Fruit fly (Drosophila melanogaster) whole organism, embryonic: ENCODE data around the gene CG32313.

Source experiments
- Bgb ChIP-seq: fragments of 200-800 bp; sonication (Bioruptor generic); IDR thresholded peaks from 2 replicates; pipeline ENCODE4 v1.3.6; 2022; ENCODE audit warnings: missing biosample characterization, missing genetic modification characterization; ENCODE audit not compliant: partially characterized antibody
- C15 ChIP-seq: fragments of 200-800 bp; sonication (Bioruptor generic); IDR thresholded peaks from 3 replicates; pipeline ENCODE4 v1.3.6; 2022; ENCODE audit warnings: missing biosample characterization, missing genetic modification characterization
- CG10209 ChIP-seq: fragments of 200-800 bp; sonication (Bioruptor generic); optimal IDR thresholded peaks from 3 replicates; lab custom pipeline; 2017; ENCODE audit warnings: missing biosample characterization, mild to moderate bottlenecking, missing genetic modification characterization, missing genetic modification reagents
- CG10321 ChIP-seq: fragments of 200-800 bp; sonication (Bioruptor generic); IDR thresholded peaks from 2 replicates; pipeline ENCODE4 v1.3.6; 2022; ENCODE audit warnings: missing biosample characterization, missing genetic modification characterization
- CG11085 ChIP-seq: fragments of 200-800 bp; sonication (Bioruptor generic); IDR thresholded peaks from 2 replicates; pipeline ENCODE4 v1.3.6; 2022; ENCODE audit warnings: missing biosample characterization, missing genetic modification characterization
- CG13287 ChIP-seq: fragments of 200-800 bp; sonication (Bioruptor generic); IDR thresholded peaks from 2 replicates; pipeline ENCODE4 v1.3.6; 2022; ENCODE audit warnings: missing biosample characterization, missing genetic modification characterization; ENCODE audit not compliant: partially characterized antibody
- CG14441 ChIP-seq: fragments of 200-800 bp; sonication (Bioruptor generic); IDR thresholded peaks from 2 replicates; pipeline ENCODE4 v1.3.6; 2022; ENCODE audit warnings: missing biosample characterization, missing genetic modification characterization
- CG14860 ChIP-seq: fragments of 200-800 bp; sonication (Bioruptor generic); IDR thresholded peaks from 3 replicates; pipeline ENCODE4 v1.3.6; 2022; ENCODE audit warnings: missing biosample characterization, missing genetic modification characterization; ENCODE audit not compliant: partially characterized antibody
- CG1602 ChIP-seq: fragments of 200-800 bp; sonication (Bioruptor generic); optimal IDR thresholded peaks from 3 replicates; lab custom pipeline; 2016; ENCODE audit warnings: missing biosample characterization, missing genetic modification characterization
- CG17385 ChIP-seq: fragments of 200-800 bp; sonication (Bioruptor generic); optimal IDR thresholded peaks from 3 replicates; lab custom pipeline; 2018; ENCODE audit warnings: missing biosample characterization, mild to moderate bottlenecking, missing genetic modification characterization
- CG34224 ChIP-seq: fragments of 200-800 bp; sonication (Bioruptor generic); IDR thresholded peaks from 3 replicates; pipeline ENCODE4 v1.3.6; 2022; ENCODE audit warnings: missing biosample characterization, missing genetic modification characterization; ENCODE audit not compliant: partially characterized antibody
- CG4617 ChIP-seq: fragments of 200-800 bp; sonication (Bioruptor generic); optimal IDR thresholded peaks from 3 replicates; lab custom pipeline; 2016; ENCODE audit warnings: missing biosample characterization, missing genetic modification characterization, borderline replicate concordance
- CG4707 ChIP-seq: fragments of 200-800 bp; sonication (Bioruptor generic); optimal IDR thresholded peaks from 2 replicates; lab custom pipeline; 2018; ENCODE audit warnings: missing biosample characterization, mild to moderate bottlenecking, missing genetic modification characterization, moderate library complexity
- CG8290 ChIP-seq, 3 experiments: fragments of 200-800 bp; sonication (Bioruptor generic); optimal IDR thresholded peaks; 2 replicates each; lab custom pipeline; 2016 to 2019; ENCODE audit warnings: missing biosample characterization in 3 of 3, missing genetic modification characterization in 3 of 3, mild to moderate bottlenecking in 2 of 3, moderate library complexity in 1 of 3
- CG9797 ChIP-seq: fragments of 200-800 bp; sonication (Bioruptor generic); optimal IDR thresholded peaks from 3 replicates; lab custom pipeline; 2018; ENCODE audit warnings: missing biosample characterization, mild to moderate bottlenecking, missing genetic modification characterization
- Dad ChIP-seq: fragments of 200-800 bp; sonication (Bioruptor generic); optimal IDR thresholded peaks from 3 replicates; lab custom pipeline; 2016; ENCODE audit warnings: missing biosample characterization, missing genetic modification characterization
- ERR ChIP-seq: fragments of 200-800 bp; sonication (Bioruptor generic); optimal IDR thresholded peaks from 2 replicates; lab custom pipeline; 2016; ENCODE audit warnings: missing biosample characterization, missing genetic modification characterization
- Fer2 ChIP-seq: fragments of 200-800 bp; sonication (Bioruptor generic); optimal IDR thresholded peaks from 2 replicates; lab custom pipeline; 2018; ENCODE audit warnings: missing biosample characterization, mild to moderate bottlenecking, missing genetic modification characterization, moderate library complexity
- HmgZ ChIP-seq: fragments of 200-800 bp; sonication (Bioruptor generic); optimal IDR thresholded peaks from 2 replicates; lab custom pipeline; 2018; ENCODE audit warnings: missing biosample characterization, mild to moderate bottlenecking, missing genetic modification characterization
- MBD-R2 ChIP-seq: fragments of 200-800 bp; sonication (Bioruptor generic); IDR thresholded peaks from 2 replicates; pipeline ENCODE4 v1.3.6; 2022; ENCODE audit warnings: missing biosample characterization, missing genetic modification characterization
- Mes4 ChIP-seq: fragments of 200-800 bp; sonication (Bioruptor generic); optimal IDR thresholded peaks from 2 replicates; lab custom pipeline; 2016; ENCODE audit warnings: missing biosample characterization, missing genetic modification characterization
- Oli ChIP-seq: fragments of 200-800 bp; sonication (Bioruptor generic); optimal IDR thresholded peaks from 2 replicates; lab custom pipeline; 2018; ENCODE audit warnings: missing biosample characterization, mild to moderate bottlenecking, missing genetic modification characterization, moderate library complexity
- Opbp ChIP-seq: fragments of 200-800 bp; sonication (Bioruptor generic); IDR thresholded peaks from 3 replicates; pipeline ENCODE4 v1.3.6; 2022; ENCODE audit warnings: missing biosample characterization, missing genetic modification characterization; ENCODE audit not compliant: partially characterized antibody
- Stat92E ChIP-seq, 3 experiments: fragments of >200 bp in 2 of 3; fragments of 200-800 bp in 1 of 3; sonication (Bioruptor generic) in 1 of 3; optimal IDR thresholded peaks; 2 replicates each; lab custom pipeline; 2017 to 2019; ENCODE audit warnings: missing biosample characterization in 3 of 3, missing genetic modification characterization in 3 of 3, mild to moderate bottlenecking in 1 of 3, moderate library complexity in 1 of 3
- Trl ChIP-seq, 3 experiments: fragments of >200 bp in 2 of 3; fragments of 200-800 bp in 1 of 3; sonication (Bioruptor generic) in 1 of 3; optimal IDR thresholded peaks; 2 replicates in 1 of 3; 3 replicates in 2 of 3; lab custom pipeline; 2016 to 2017; ENCODE audit warnings: missing biosample characterization in 1 of 3, missing genetic modification characterization in 1 of 3
- Vsx1 ChIP-seq: fragments of 200-800 bp; sonication (Bioruptor generic); optimal IDR thresholded peaks from 2 replicates; lab custom pipeline; 2017; ENCODE audit warnings: missing biosample characterization, mild to moderate bottlenecking, missing genetic modification characterization, missing genetic modification reagents
- amos ChIP-seq: fragments of 200-800 bp; sonication (Bioruptor generic); IDR thresholded peaks from 2 replicates; pipeline ENCODE4 v1.3.6; 2022; ENCODE audit warnings: missing biosample characterization, missing genetic modification characterization; ENCODE audit not compliant: partially characterized antibody
- aop ChIP-seq: fragments of 200-800 bp; sonication (Bioruptor generic); IDR thresholded peaks from 2 replicates; pipeline ENCODE4 v1.3.6; 2022; ENCODE audit warnings: missing biosample characterization, missing genetic modification characterization
- bab2 ChIP-seq: fragments of 200-800 bp; sonication (Bioruptor generic); optimal IDR thresholded peaks from 2 replicates; lab custom pipeline; 2016; ENCODE audit warnings: missing biosample characterization, missing genetic modification characterization
- bbx ChIP-seq: fragments of 200-800 bp; sonication (Bioruptor generic); IDR thresholded peaks from 2 replicates; pipeline ENCODE4 v1.3.6; 2022; ENCODE audit warnings: missing biosample characterization, missing genetic modification characterization; ENCODE audit not compliant: partially characterized antibody
- btn ChIP-seq: fragments of 200-800 bp; sonication (Bioruptor generic); optimal IDR thresholded peaks from 2 replicates; lab custom pipeline; 2016; ENCODE audit warnings: missing biosample characterization, missing genetic modification characterization
- cas ChIP-seq: fragments of 200-800 bp; sonication (Bioruptor generic); IDR thresholded peaks from 2 replicates; pipeline ENCODE4 v1.3.6; 2022; ENCODE audit warnings: missing biosample characterization, missing genetic modification characterization
- ind ChIP-seq: fragments of 200-800 bp; sonication (Bioruptor generic); optimal IDR thresholded peaks from 3 replicates; lab custom pipeline; 2016; ENCODE audit warnings: missing biosample characterization, missing genetic modification characterization
- lab ChIP-seq: fragments of 200-800 bp; sonication (Bioruptor generic); optimal IDR thresholded peaks from 3 replicates; lab custom pipeline; 2017; ENCODE audit warnings: missing biosample characterization, missing genetic modification characterization, mild to moderate bottlenecking, moderate library complexity, missing genetic modification reagents
- oc ChIP-seq: fragments of 200-800 bp; sonication (Bioruptor generic); optimal IDR thresholded peaks from 2 replicates; lab custom pipeline; 2018; ENCODE audit warnings: missing biosample characterization, mild to moderate bottlenecking, missing genetic modification characterization, moderate library complexity
- psq ChIP-seq: fragments of 200-800 bp; sonication (Bioruptor generic); optimal IDR thresholded peaks from 2 replicates; lab custom pipeline; 2017; ENCODE audit warnings: missing biosample characterization, missing genetic modification characterization
- run ChIP-seq: fragments of 200-800 bp; sonication (Bioruptor generic); optimal IDR thresholded peaks from 3 replicates; lab custom pipeline; 2018; ENCODE audit warnings: missing biosample characterization, mild to moderate bottlenecking, missing genetic modification characterization
- scrt ChIP-seq: fragments of 200-800 bp; sonication (Bioruptor generic); optimal IDR thresholded peaks from 2 replicates; lab custom pipeline; 2018; ENCODE audit warnings: missing biosample characterization, mild to moderate bottlenecking, missing genetic modification characterization, moderate library complexity
- sd ChIP-seq: fragments of 200-800 bp; sonication (Bioruptor generic); optimal IDR thresholded peaks from 3 replicates; lab custom pipeline; 2018; ENCODE audit warnings: missing biosample characterization, mild to moderate bottlenecking, missing genetic modification characterization, moderate library complexity
- seq ChIP-seq: fragments of 200-800 bp; sonication (Bioruptor generic); IDR thresholded peaks from 2 replicates; pipeline ENCODE4 v1.3.6; 2022; ENCODE audit warnings: missing biosample characterization, missing genetic modification characterization
- shn ChIP-seq: fragments of 200-800 bp; sonication (Bioruptor generic); optimal IDR thresholded peaks from 3 replicates; lab custom pipeline; 2016; ENCODE audit warnings: missing biosample characterization, missing genetic modification characterization
- ttk ChIP-seq: fragments of 200-800 bp; sonication (Bioruptor generic); IDR thresholded peaks from 2 replicates; pipeline ENCODE4 v2.1.2; 2022; ENCODE audit warnings: missing biosample characterization, missing genetic modification characterization
- vvl ChIP-seq: fragments of 200-800 bp; sonication (Bioruptor generic); IDR thresholded peaks from 2 replicates; pipeline ENCODE4 v1.3.6; 2022; ENCODE audit warnings: missing biosample characterization, missing genetic modification characterization
- z ChIP-seq: fragments of 200-800 bp; sonication (Bioruptor generic); IDR thresholded peaks from 3 replicates; pipeline ENCODE4 v1.3.6; 2022; ENCODE audit warnings: missing biosample characterization, missing genetic modification characterization

Gene CG32313

dm6 chr3L:1576489-1577106 lies 31.1 kb upstream of the CG32313 start, which contains the start of gene CG13917 (continued):
- TF ChIP-seq Trl (optimal IDR thresholded peaks at IDR 0.05; lab: Kevin White, UChicago) (no peak), Trl (GFP tag; optimal IDR thresholded peaks at IDR 0.05; lab: Kevin White, UChicago) (no peak), scrt (GFP tag; lab: Kevin White, UChicago) (no peak), CG17385 (GFP tag; lab: Kevin White, UChicago) (no peak), cas (GFP tag; lab: Robert Waterston, UW) (0 out of 2 replicates have a peak, but pooled peaks have one; percentile 21), z (no peak), HmgZ (tag; lab: Kevin White, UChicago) (peak; percentile 34), Bgb (GFP tag; lab: Robert Waterston, UW) (peak; percentile 48; the same call in 1 of the 2 replicates), CG1602 (GFP tag; lab: Kevin White, UChicago) (no peak), Mes4 (GFP tag; lab: Kevin White, UChicago) (no peak), aop (no peak), psq (no peak), ERR (no peak), seq (GFP tag; lab: Robert Waterston, UW) (0 out of 2 replicates have a peak, but pooled peaks have one; percentile 18), amos (GFP tag; lab: Robert Waterston, UW) (peak; percentile 46; the same call in 1 of the 2 replicates), CG11085 (GFP tag; lab: Robert Waterston, UW) (no peak), Stat92E (GFP tag; optimal IDR thresholded peaks at IDR 0.05; lab: Kevin White, UChicago) (peak in 1 of 3 experiments; percentile 39), ttk (no peak), CG4707 (GFP tag; lab: Kevin White, UChicago) (no peak), Dad (GFP tag; lab: Kevin White, UChicago) (no peak), btn (GFP tag; lab: Kevin White, UChicago) (no peak), lab (GFP tag; lab: Kevin White, UChicago) (peak; percentile 21), Opbp (GFP tag; lab: Robert Waterston, UW) (peak; percentile 60), CG10209 (GFP tag; lab: Kevin White, UChicago) (no peak), run (tag; lab: Kevin White, UChicago) (peak; percentile 25), bab2 (GFP tag; lab: Kevin White, UChicago) (no peak), CG8290 (GFP tag; optimal IDR thresholded peaks at IDR 0.05; lab: Kevin White, UChicago) (peak; percentile 12), CG8290 (tag; optimal IDR thresholded peaks at IDR 0.05; lab: Kevin White, UChicago) (peak in 1 of 2 experiments; percentile 14), Fer2 (tag; lab: Kevin White, UChicago) (no peak), C15 (GFP tag; lab: Robert Waterston, UW) (no peak), CG34224 (GFP tag; lab: Robert Waterston, UW) (no peak; the same call in 2 of the 3 replicates), CG14441 (GFP tag; lab: Robert Waterston, UW) (peak; percentile 22; the same call in 1 of the 2 replicates), CG14860 (GFP tag; lab: Robert Waterston, UW) (no peak), CG13287 (GFP tag; lab: Robert Waterston, UW) (peak; percentile 55; the same call in 1 of the 2 replicates), sd (tag; lab: Kevin White, UChicago) (no peak), CG10321 (GFP tag; lab: Robert Waterston, UW) (no peak), Vsx1 (GFP tag; lab: Kevin White, UChicago) (no peak), Oli (tag; lab: Kevin White, UChicago) (no peak), oc (tag; lab: Kevin White, UChicago) (no peak), MBD-R2 (GFP tag; lab: Robert Waterston, UW) (peak; percentile 65), ind (no peak), vvl (GFP tag; lab: Robert Waterston, UW) (peak; percentile 76), shn (GFP tag; lab: Kevin White, UChicago) (no peak), CG9797 (GFP tag; lab: Kevin White, UChicago) (peak; percentile 98), CG4617 (GFP tag; lab: Kevin White, UChicago) (peak; percentile 45), bbx (GFP tag; lab: Robert Waterston, UW) (peak; percentile 64)
